Worm (Caenorhabditis elegans) whole organism, L4 larva: Measurements from ENCODE around the gene lgc-30.
A peak's percentile ranks its signal among the peaks of the same experiment; 100 is the strongest.

ENCODE experiments used
- D1046.2 ChIP-seq: fragments of 200-800 bp; sonication (Bioruptor generic); IDR thresholded peaks from 2 replicates; pipeline ENCODE4 v1.3.6; 2022; ENCODE audit warnings: missing genetic modification characterization, missing compliant biosample characterization
- F10B5.3 ChIP-seq: sonication (generic microtip); optimal IDR thresholded peaks from 2 replicates; lab custom pipeline; 2016; ENCODE audit warnings: mild to moderate bottlenecking, missing genetic modification characterization, missing compliant biosample characterization
- R02D3.7 ChIP-seq: fragments of 150-350 bp; sonication (generic microtip); optimal IDR thresholded peaks from 3 replicates; lab custom pipeline; 2014; ENCODE audit warnings: missing biosample characterization, missing genetic modification characterization
- T20F7.1 ChIP-seq: fragments of 200-800 bp; sonication (Bioruptor generic); optimal IDR thresholded peaks from 2 replicates; lab custom pipeline; 2018; ENCODE audit warnings: mild to moderate bottlenecking, missing genetic modification characterization, missing compliant biosample characterization
- Y105C5A.15 ChIP-seq: fragments of 200-800 bp; sonication (Bioruptor generic); IDR thresholded peaks from 2 replicates; pipeline ENCODE4 v1.3.6; 2022; ENCODE audit warnings: missing genetic modification characterization, missing compliant biosample characterization
- aha-1 ChIP-seq: fragments of 150-350 bp; peaks from one replicate; lab custom pipeline; 2014; ENCODE audit warnings: missing biosample characterization, missing genetic modification characterization
- aly-2 ChIP-seq: sonication (generic microtip); optimal IDR thresholded peaks from 2 replicates; lab custom pipeline; 2018; ENCODE audit warnings: missing biosample characterization, missing genetic modification characterization
- attf-4 ChIP-seq: sonication (generic microtip); optimal IDR thresholded peaks from 3 replicates; lab custom pipeline; 2017; ENCODE audit warnings: missing biosample characterization, missing genetic modification characterization
- ceh-82 ChIP-seq: sonication (generic microtip); optimal IDR thresholded peaks from 2 replicates; lab custom pipeline; 2017; ENCODE audit warnings: missing biosample characterization, missing genetic modification characterization
- ctbp-1 ChIP-seq: fragments of 200-800 bp; sonication (Bioruptor generic); IDR thresholded peaks from 2 replicates; pipeline ENCODE4 v1.3.6; 2022; ENCODE audit warnings: missing genetic modification reagents, missing genetic modification characterization, missing compliant biosample characterization
- daf-12 ChIP-seq: fragments of 150-350 bp; optimal IDR thresholded peaks from 2 replicates; lab custom pipeline; 2014; ENCODE audit warnings: missing biosample characterization, missing genetic modification reagents, missing genetic modification characterization
- daf-16 ChIP-seq, 3 experiments: sonication (generic microtip); optimal IDR thresholded peaks; 2 replicates each; lab custom pipeline; 2016 to 2017; ENCODE audit warnings: missing genetic modification characterization in 3 of 3, missing genetic modification reagents in 3 of 3, mild to moderate bottlenecking in 2 of 3, missing compliant biosample characterization in 2 of 3, missing biosample characterization in 1 of 3, moderate library complexity in 1 of 3
- dmd-6 ChIP-seq: fragments of 200-800 bp; sonication (Bioruptor generic); IDR thresholded peaks from 2 replicates; pipeline ENCODE4 v1.3.6; 2022; ENCODE audit warnings: missing genetic modification reagents, missing genetic modification characterization, missing compliant biosample characterization
- dmd-9 ChIP-seq: fragments of 200-800 bp; sonication (Bioruptor generic); IDR thresholded peaks from 2 replicates; pipeline ENCODE4 v1.3.6; 2022; ENCODE audit warnings: missing genetic modification reagents, missing genetic modification characterization, missing compliant biosample characterization
- dpl-1 ChIP-seq: fragments of 150-350 bp; optimal IDR thresholded peaks from 2 replicates; lab custom pipeline; 2014; ENCODE audit warnings: missing biosample characterization, missing genetic modification reagents, missing genetic modification characterization
- dve-1 ChIP-seq: sonication (generic microtip); optimal IDR thresholded peaks from 2 replicates; lab custom pipeline; 2017; ENCODE audit warnings: antibody characterized with exemption, mild to moderate bottlenecking, missing genetic modification characterization, missing compliant biosample characterization; ENCODE audit not compliant: insufficient read depth
- egl-43 ChIP-seq: fragments of 200-800 bp; sonication (Bioruptor generic); IDR thresholded peaks from 2 replicates; pipeline ENCODE4 v1.3.6; 2022; ENCODE audit warnings: missing genetic modification reagents, missing genetic modification characterization, missing compliant biosample characterization
- fos-1 ChIP-seq: fragments of 150-350 bp; optimal IDR thresholded peaks from 2 replicates; lab custom pipeline; 2014; ENCODE audit warnings: missing biosample characterization, missing genetic modification characterization
- hif-1 ChIP-seq, 2 experiments: sonication (generic microtip); optimal IDR thresholded peaks; 2 replicates each; lab custom pipeline; 2016 to 2017; ENCODE audit warnings: missing compliant biosample characterization in 2 of 2, missing genetic modification characterization in 2 of 2, missing genetic modification reagents in 2 of 2, missing genotype in 2 of 2, mild to moderate bottlenecking in 1 of 2
- hlh-11 ChIP-seq: fragments of 200-800 bp; sonication (Bioruptor generic); optimal IDR thresholded peaks from 2 replicates; lab custom pipeline; 2018; ENCODE audit warnings: mild to moderate bottlenecking, missing genetic modification characterization, missing compliant biosample characterization
- hmg-1.1 ChIP-seq: fragments of 200-800 bp; sonication (Bioruptor generic); IDR thresholded peaks from 2 replicates; pipeline ENCODE4 v1.3.6; 2022; ENCODE audit warnings: missing genetic modification reagents, missing genetic modification characterization, missing compliant biosample characterization
- lin-13 ChIP-seq: fragments of 150-350 bp; optimal IDR thresholded peaks from 2 replicates; lab custom pipeline; 2014; ENCODE audit warnings: missing biosample characterization, missing genetic modification reagents, missing genetic modification characterization
- lin-15B ChIP-seq: fragments of 150-350 bp; sonication (generic microtip); optimal IDR thresholded peaks from 3 replicates; lab custom pipeline; 2014; ENCODE audit warnings: missing biosample characterization, missing genetic modification characterization
- lin-38 ChIP-seq: fragments of 200-800 bp; sonication (Bioruptor generic); IDR thresholded peaks from 2 replicates; pipeline ENCODE4 v1.3.6; 2022; ENCODE audit warnings: missing genetic modification reagents, missing genetic modification characterization, missing compliant biosample characterization
- lir-3 ChIP-seq: sonication (generic microtip); optimal IDR thresholded peaks from 2 replicates; lab custom pipeline; 2016; ENCODE audit warnings: mild to moderate bottlenecking, missing genetic modification characterization, missing compliant biosample characterization
- mdt-29 ChIP-seq: fragments of 200-800 bp; sonication (Bioruptor generic); IDR thresholded peaks from 2 replicates; pipeline ENCODE4 v1.3.6; 2022; ENCODE audit warnings: missing genetic modification reagents, missing genetic modification characterization, missing compliant biosample characterization
- mxl-2 ChIP-seq: fragments of 200-800 bp; sonication (Bioruptor generic); conservative IDR thresholded peaks from 2 replicates; pipeline ENCODE4 v1.3.6; 2022; ENCODE audit warnings: missing genetic modification reagents, missing genetic modification characterization, missing compliant biosample characterization
- nhr-10 ChIP-seq: fragments of 150-350 bp; optimal IDR thresholded peaks from 2 replicates; lab custom pipeline; 2014; ENCODE audit warnings: missing biosample characterization, missing genetic modification characterization
- nhr-111 ChIP-seq: fragments of 200-800 bp; sonication (Bioruptor generic); optimal IDR thresholded peaks from 2 replicates; lab custom pipeline; 2018; ENCODE audit warnings: mild to moderate bottlenecking, missing genetic modification characterization, missing compliant biosample characterization
- nhr-28 ChIP-seq: fragments of 150-350 bp; optimal IDR thresholded peaks from 2 replicates; lab custom pipeline; 2014; ENCODE audit warnings: missing biosample characterization, missing genetic modification characterization
- nhr-41 ChIP-seq: fragments of 200-800 bp; sonication (Bioruptor generic); IDR thresholded peaks from 2 replicates; pipeline ENCODE4 v1.3.6; 2022; ENCODE audit warnings: missing genetic modification reagents, missing genetic modification characterization, missing compliant biosample characterization
- nhr-48 ChIP-seq: sonication (generic microtip); optimal IDR thresholded peaks from 2 replicates; lab custom pipeline; 2016; ENCODE audit warnings: mild to moderate bottlenecking, missing genetic modification characterization, missing compliant biosample characterization
- nhr-76 ChIP-seq: fragments of 150-350 bp; optimal IDR thresholded peaks from 2 replicates; lab custom pipeline; 2014; ENCODE audit warnings: missing biosample characterization, missing genetic modification characterization
- nhr-77 ChIP-seq: fragments of 150-350 bp; optimal IDR thresholded peaks from 2 replicates; lab custom pipeline; 2014; ENCODE audit warnings: missing biosample characterization, missing genetic modification characterization
- php-3 ChIP-seq: fragments of 200-800 bp; sonication (Bioruptor generic); IDR thresholded peaks from 2 replicates; pipeline ENCODE4 v1.3.6; 2022; ENCODE audit warnings: missing genetic modification reagents, missing genetic modification characterization, missing compliant biosample characterization
- pqm-1 ChIP-seq: sonication (generic microtip); optimal IDR thresholded peaks from 2 replicates; lab custom pipeline; 2017; ENCODE audit warnings: missing biosample characterization, missing genetic modification characterization
- sdz-12 ChIP-seq: fragments of 200-800 bp; sonication (Bioruptor generic); optimal IDR thresholded peaks from 2 replicates; lab custom pipeline; 2018; ENCODE audit warnings: mild to moderate bottlenecking, missing genetic modification characterization, missing compliant biosample characterization
- skn-1 ChIP-seq: fragments of 150-350 bp; optimal IDR thresholded peaks from 2 replicates; lab custom pipeline; 2014; ENCODE audit warnings: missing biosample characterization, missing genetic modification characterization
- snpc-1.2 ChIP-seq: fragments of 200-800 bp; sonication (Bioruptor generic); IDR thresholded peaks from 2 replicates; pipeline ENCODE4 v1.3.6; 2022; ENCODE audit warnings: missing genetic modification reagents, missing genetic modification characterization, missing compliant biosample characterization
- spr-3 ChIP-seq: fragments of 200-800 bp; sonication (Bioruptor generic); optimal IDR thresholded peaks from 2 replicates; lab custom pipeline; 2018; ENCODE audit warnings: mild to moderate bottlenecking, missing genetic modification characterization, missing compliant biosample characterization
- tra-1 ChIP-seq: fragments of 200-800 bp; sonication (Bioruptor generic); IDR thresholded peaks from 2 replicates; pipeline ENCODE4 v1.3.6; 2022; ENCODE audit warnings: missing genetic modification reagents, missing genetic modification characterization, missing compliant biosample characterization
- unc-130 ChIP-seq: sonication (generic microtip); optimal IDR thresholded peaks from 2 replicates; lab custom pipeline; 2016; ENCODE audit warnings: missing genetic modification reagents, missing genetic modification characterization, missing compliant biosample characterization
- zag-1 ChIP-seq: fragments of 150-350 bp; optimal IDR thresholded peaks from 2 replicates; lab custom pipeline; 2014; ENCODE audit warnings: missing biosample characterization, missing genetic modification characterization
- ztf-11 ChIP-seq: fragments of 150-350 bp; optimal IDR thresholded peaks from 2 replicates; lab custom pipeline; 2014; ENCODE audit warnings: missing biosample characterization, missing genetic modification characterization
- ztf-7 ChIP-seq: fragments of 150-350 bp; optimal IDR thresholded peaks from 2 replicates; lab custom pipeline; 2014; ENCODE audit warnings: missing biosample characterization, missing genetic modification characterization

lgc-30 gene

ce11 chrIV:945601-946000 lies 20.9 kb downstream of the lgc-30 start, which contains the start of gene faah-3:
faah-3 (minus strand) TSS chrIV:945653.
- TF ChIP-seq Y105C5A.15 (GFP tag; lab: Robert Waterston, UW) (no peak), nhr-41 (no peak), F10B5.3 (tag; lab: Kevin White, UChicago) (no peak), attf-4 (no peak), tra-1 (GFP tag; lab: Robert Waterston, UW) (no peak), egl-43 (GFP tag; lab: Robert Waterston, UW) (no peak), pqm-1 (tag; lab: Kevin White, UChicago) (peak; percentile 74), php-3 (GFP tag; lab: Robert Waterston, UW) (peak; percentile 76), lir-3 (tag; lab: Kevin White, UChicago) (no peak), zag-1 (tag; lab: Kevin White, UChicago) (no peak), R02D3.7 (tag; lab: Kevin White, UChicago) (no peak), dpl-1 (no peak), T20F7.1 (GFP tag; lab: Kevin White, UChicago) (no peak), ztf-11 (no peak), unc-130 (GFP tag; lab: Kevin White, UChicago) (no peak), nhr-48 (no peak), lin-38 (GFP tag; lab: Robert Waterston, UW) (no peak), dmd-9 (no peak), nhr-77 (peak; percentile 2), aha-1 (tag; lab: Kevin White, UChicago) (no peak), lin-15B (no peak), hlh-11 (peak; percentile 1), hif-1 (tag; optimal IDR thresholded peaks at IDR 0.05; lab: Kevin White, UChicago) (no peak), nhr-10 (tag; lab: Kevin White, UChicago) (no peak), fos-1 (tag; lab: Kevin White, UChicago) (no peak), daf-12 (tag; lab: Kevin White, UChicago) (no peak), dmd-6 (GFP tag; lab: Robert Waterston, UW) (peak; percentile 34; the same call in 1 of the 2 replicates), spr-3 (GFP tag; lab: Kevin White, UChicago) (no peak), D1046.2 (GFP tag; lab: Robert Waterston, UW) (no peak), snpc-1.2 (GFP tag; lab: Robert Waterston, UW) (no peak), nhr-76 (no peak), nhr-28 (peak; percentile 70), sdz-12 (GFP tag; lab: Kevin White, UChicago) (no peak), skn-1 (tag; lab: Kevin White, UChicago) (no peak), hmg-1.1 (GFP tag; lab: Robert Waterston, UW) (no peak), mdt-29 (GFP tag; lab: Robert Waterston, UW) (no peak), nhr-111 (GFP tag; lab: Kevin White, UChicago) (no peak), ceh-82 (tag; lab: Kevin White, UChicago) (no peak), aly-2 (no peak), lin-13 (no peak), mxl-2 (GFP tag; lab: Robert Waterston, UW) (no peak), ztf-7 (tag; lab: Kevin White, UChicago) (no peak), daf-16 (GFP tag; optimal IDR thresholded peaks at IDR 0.05; lab: Kevin White, UChicago) (no peak), daf-16 (tag; optimal IDR thresholded peaks at IDR 0.05; lab: Kevin White, UChicago) (peak; percentile 54), dve-1 (tag; lab: Kevin White, UChicago) (peak; percentile 48), ctbp-1 (GFP tag; lab: Robert Waterston, UW) (no peak)
